Worm (Caenorhabditis elegans) whole organism, L1 larva: ENCODE measurements around the gene nhr-44.

Source experiments
- C04F5.9 ChIP-seq: sonication (generic microtip); optimal IDR thresholded peaks from 2 replicates; lab custom pipeline; 2016; ENCODE audit warnings: missing genetic modification characterization, missing compliant biosample characterization
- C16A3.4 ChIP-seq: fragments of 150-350 bp; optimal IDR thresholded peaks from 2 replicates; lab custom pipeline; 2014; ENCODE audit warnings: missing biosample characterization, missing genetic modification characterization
- C34B4.2 ChIP-seq: sonication (generic microtip); optimal IDR thresholded peaks from 2 replicates; lab custom pipeline; 2017; ENCODE audit warnings: mild to moderate bottlenecking, missing genetic modification characterization, missing compliant biosample characterization
- F16B12.6 ChIP-seq: fragments of 150-350 bp; optimal IDR thresholded peaks from 2 replicates; lab custom pipeline; 2014; ENCODE audit warnings: missing biosample characterization, missing genetic modification characterization
- Y116A8C.19 ChIP-seq: sonication (generic microtip); optimal IDR thresholded peaks from 2 replicates; lab custom pipeline; 2016; ENCODE audit warnings: missing compliant biosample characterization, missing genetic modification characterization, borderline replicate concordance
- aly-2 ChIP-seq: fragments of 150-350 bp; optimal IDR thresholded peaks from 2 replicates; lab custom pipeline; 2014; ENCODE audit warnings: missing biosample characterization, missing genetic modification characterization
- ceh-8 ChIP-seq: fragments of 200-800 bp; sonication (Bioruptor generic); optimal IDR thresholded peaks from 2 replicates; lab custom pipeline; 2018; ENCODE audit warnings: mild to moderate bottlenecking, missing genetic modification characterization, moderate library complexity, missing compliant biosample characterization
- ceh-82 ChIP-seq, 3 experiments: fragments of 150-350 bp in 1 of 3; sonication (generic microtip) in 2 of 3; optimal IDR thresholded peaks; 2 replicates each; lab custom pipeline; 2014 to 2017; ENCODE audit warnings: missing biosample characterization in 3 of 3, missing genetic modification characterization in 3 of 3
- ceh-88 ChIP-seq: fragments of 200-800 bp; sonication (Bioruptor generic); IDR thresholded peaks from 2 replicates; pipeline ENCODE4 v1.3.6; 2022; ENCODE audit warnings: missing genetic modification characterization, missing compliant biosample characterization
- ceh-90 ChIP-seq: sonication (generic microtip); optimal IDR thresholded peaks from 2 replicates; lab custom pipeline; 2016; ENCODE audit warnings: missing genetic modification characterization, missing compliant biosample characterization
- efl-3 ChIP-seq: fragments of 200-800 bp; sonication (Bioruptor generic); optimal IDR thresholded peaks from 2 replicates; lab custom pipeline; 2018; ENCODE audit warnings: mild to moderate bottlenecking, missing genetic modification characterization, missing compliant biosample characterization
- egl-13 ChIP-seq: sonication (generic microtip); optimal IDR thresholded peaks from 2 replicates; lab custom pipeline; 2016; ENCODE audit warnings: missing genotype, missing genetic modification reagents, missing genetic modification characterization, missing compliant biosample characterization
- egl-27 ChIP-seq, 2 experiments: fragments of 150-350 bp in 1 of 2; sonication (generic microtip); optimal IDR thresholded peaks; 3 replicates each; lab custom pipeline; 2017 to 2018; ENCODE audit warnings: missing biosample characterization in 2 of 2, missing genetic modification characterization in 2 of 2, missing genetic modification reagents in 2 of 2
- elt-3 ChIP-seq, 6 experiments: fragments of 150-350 bp in 1 of 6; sonication (generic microtip); optimal IDR thresholded peaks; 2 replicates each; lab custom pipeline; 2017 to 2018; ENCODE audit warnings: missing biosample characterization in 6 of 6, missing genetic modification characterization in 6 of 6, inconsistent platforms in 1 of 6
- fkh-4 ChIP-seq: sonication (generic microtip); optimal IDR thresholded peaks from 2 replicates; lab custom pipeline; 2016; ENCODE audit warnings: missing compliant biosample characterization, missing genetic modification characterization, borderline replicate concordance
- fkh-8 ChIP-seq: sonication (generic microtip); optimal IDR thresholded peaks from 2 replicates; lab custom pipeline; 2016; ENCODE audit warnings: mild to moderate bottlenecking, missing genetic modification characterization, missing compliant biosample characterization
- fos-1 ChIP-seq: fragments of 150-350 bp; optimal IDR thresholded peaks from 2 replicates; lab custom pipeline; 2014; ENCODE audit warnings: missing biosample characterization, missing genetic modification characterization
- hlh-17 ChIP-seq: fragments of 200-800 bp; sonication (Bioruptor generic); optimal IDR thresholded peaks from 2 replicates; lab custom pipeline; 2018; ENCODE audit warnings: missing genetic modification characterization, mild to moderate bottlenecking, missing compliant biosample characterization, moderate library complexity, borderline replicate concordance
- irx-1 ChIP-seq: sonication (generic microtip); optimal IDR thresholded peaks from 2 replicates; lab custom pipeline; 2016; ENCODE audit warnings: missing genetic modification characterization, missing compliant biosample characterization
- isw-1 ChIP-seq: fragments of 200-800 bp; sonication (Bioruptor generic); IDR thresholded peaks from 2 replicates; pipeline ENCODE4 v1.3.6; 2022; ENCODE audit warnings: missing genetic modification characterization, missing compliant biosample characterization
- lin-13 ChIP-seq: fragments of 150-350 bp; optimal IDR thresholded peaks from 2 replicates; lab custom pipeline; 2014; ENCODE audit warnings: missing biosample characterization, missing genetic modification reagents, missing genetic modification characterization
- lin-14 ChIP-seq: fragments of 200-800 bp; sonication (Bioruptor generic); optimal IDR thresholded peaks from 2 replicates; lab custom pipeline; 2018; ENCODE audit warnings: mild to moderate bottlenecking, missing genetic modification characterization, moderate library complexity, missing compliant biosample characterization
- lir-3 ChIP-seq: sonication (generic microtip); optimal IDR thresholded peaks from 2 replicates; lab custom pipeline; 2016; ENCODE audit warnings: mild to moderate bottlenecking, missing genetic modification characterization, moderate library complexity, missing compliant biosample characterization; ENCODE audit not compliant: poor library complexity
- lsy-2 ChIP-seq, 2 experiments: fragments of 150-350 bp; optimal IDR thresholded peaks; 2 replicates each; lab custom pipeline; 2014; ENCODE audit warnings: missing biosample characterization in 2 of 2, missing genetic modification characterization in 2 of 2
- mab-9 ChIP-seq: fragments of 200-800 bp; sonication (Bioruptor generic); IDR thresholded peaks from 2 replicates; pipeline ENCODE4 v1.3.6; 2022; ENCODE audit warnings: missing genetic modification reagents, missing genetic modification characterization, missing compliant biosample characterization
- mef-2 ChIP-seq: fragments of 150-350 bp; optimal IDR thresholded peaks from 2 replicates; lab custom pipeline; 2014; ENCODE audit warnings: missing biosample characterization, missing genetic modification characterization
- mep-1 ChIP-seq: fragments of 150-350 bp; optimal IDR thresholded peaks from 2 replicates; lab custom pipeline; 2014; ENCODE audit warnings: missing biosample characterization, missing genetic modification characterization
- nhr-19 ChIP-seq: fragments of 200-800 bp; sonication (Bioruptor generic); conservative IDR thresholded peaks from 2 replicates; pipeline ENCODE4 v1.3.6; 2022; ENCODE audit warnings: missing genetic modification characterization, missing compliant biosample characterization
- nhr-20 ChIP-seq: sonication (generic microtip); optimal IDR thresholded peaks from 2 replicates; lab custom pipeline; 2016; ENCODE audit warnings: mild to moderate bottlenecking, missing genetic modification characterization, missing compliant biosample characterization
- nhr-237 ChIP-seq: fragments of 150-350 bp; optimal IDR thresholded peaks from 2 replicates; lab custom pipeline; 2014; ENCODE audit warnings: missing biosample characterization, missing genetic modification characterization
- nhr-28 ChIP-seq: fragments of 150-350 bp; optimal IDR thresholded peaks from 2 replicates; lab custom pipeline; 2014; ENCODE audit warnings: missing biosample characterization, missing genetic modification characterization
- nhr-77 ChIP-seq: fragments of 150-350 bp; optimal IDR thresholded peaks from 2 replicates; lab custom pipeline; 2014; ENCODE audit warnings: missing biosample characterization, missing genetic modification characterization
- nhr-84 ChIP-seq: sonication (generic microtip); optimal IDR thresholded peaks from 2 replicates; lab custom pipeline; 2017; ENCODE audit warnings: missing biosample characterization, missing genetic modification characterization
- nhr-85 ChIP-seq: sonication (generic microtip); peaks from one replicate; lab custom pipeline; 2016; ENCODE audit warnings: missing genetic modification characterization, inconsistent platforms, missing compliant biosample characterization
- nhr-90 ChIP-seq: sonication (generic microtip); optimal IDR thresholded peaks from 2 replicates; lab custom pipeline; 2016; ENCODE audit warnings: mild to moderate bottlenecking, missing genetic modification characterization, missing compliant biosample characterization; ENCODE audit not compliant: poor library complexity
- pag-3 ChIP-seq: sonication (generic microtip); optimal IDR thresholded peaks from 2 replicates; lab custom pipeline; 2017; ENCODE audit warnings: missing genetic modification characterization, mild to moderate bottlenecking, missing compliant biosample characterization, antibody characterized with exemption, borderline replicate concordance; ENCODE audit not compliant: insufficient read depth
- pax-3 ChIP-seq: fragments of 200-800 bp; sonication (Bioruptor generic); optimal IDR thresholded peaks from 2 replicates; lab custom pipeline; 2018; ENCODE audit warnings: mild to moderate bottlenecking, missing genetic modification characterization, moderate library complexity, missing compliant biosample characterization
- pqm-1 ChIP-seq: sonication (generic microtip); optimal IDR thresholded peaks from 3 replicates; lab custom pipeline; 2017; ENCODE audit warnings: missing biosample characterization, missing genetic modification characterization
- rnt-1 ChIP-seq: sonication (generic microtip); optimal IDR thresholded peaks from 2 replicates; lab custom pipeline; 2016; ENCODE audit warnings: mild to moderate bottlenecking, missing genetic modification characterization, moderate library complexity, missing compliant biosample characterization
- snpc-4 ChIP-seq: fragments of 150-350 bp; optimal IDR thresholded peaks from 2 replicates; lab custom pipeline; 2014; ENCODE audit warnings: missing biosample characterization, missing genetic modification characterization
- sox-4 ChIP-seq: sonication (generic microtip); optimal IDR thresholded peaks from 2 replicates; lab custom pipeline; 2016; ENCODE audit warnings: missing genetic modification characterization, missing compliant biosample characterization
- sptf-1 ChIP-seq: fragments of 150-350 bp; optimal IDR thresholded peaks from 2 replicates; lab custom pipeline; 2014; ENCODE audit warnings: missing biosample characterization, missing genetic modification characterization
- sup-37 ChIP-seq: fragments of 200-800 bp; sonication (Bioruptor generic); optimal IDR thresholded peaks from 2 replicates; lab custom pipeline; 2018; ENCODE audit warnings: mild to moderate bottlenecking, missing genetic modification characterization, missing compliant biosample characterization
- tbx-2 ChIP-seq: sonication (generic microtip); optimal IDR thresholded peaks from 2 replicates; lab custom pipeline; 2016; ENCODE audit warnings: missing genetic modification characterization, missing compliant biosample characterization
- tlp-1 ChIP-seq: fragments of 150-350 bp; optimal IDR thresholded peaks from 2 replicates; lab custom pipeline; 2014; ENCODE audit warnings: missing biosample characterization, missing genetic modification characterization
- unc-130 ChIP-seq: fragments of 150-350 bp; optimal IDR thresholded peaks from 2 replicates; lab custom pipeline; 2017; ENCODE audit warnings: missing biosample characterization, missing genetic modification characterization, inconsistent platforms
- unc-30 ChIP-seq: sonication (generic microtip); optimal IDR thresholded peaks from 2 replicates; lab custom pipeline; 2017; ENCODE audit warnings: missing biosample characterization, missing genetic modification characterization
- unc-86 ChIP-seq: sonication (generic microtip); optimal IDR thresholded peaks from 2 replicates; lab custom pipeline; 2016; ENCODE audit warnings: missing genetic modification characterization, missing compliant biosample characterization
- unc-98 ChIP-seq: fragments of 200-800 bp; sonication (Bioruptor generic); IDR thresholded peaks from 2 replicates; pipeline ENCODE4 v1.3.6; 2022; ENCODE audit warnings: missing genetic modification characterization, missing compliant biosample characterization
- vab-15 ChIP-seq: sonication (generic microtip); optimal IDR thresholded peaks from 2 replicates; lab custom pipeline; 2017; ENCODE audit warnings: missing genotype, mild to moderate bottlenecking, missing genetic modification characterization, missing compliant biosample characterization
- xbp-1 ChIP-seq: sonication (generic microtip); optimal IDR thresholded peaks from 2 replicates; lab custom pipeline; 2016; ENCODE audit warnings: missing genetic modification characterization, missing compliant biosample characterization
- ztf-4 ChIP-seq: fragments of 150-350 bp; optimal IDR thresholded peaks from 2 replicates; lab custom pipeline; 2014; ENCODE audit warnings: missing biosample characterization, missing genetic modification characterization

nhr-44 gene

ce11 chrV:8936791-8937475, 27.0 kb downstream of the nhr-44 start (continued):
- TF ChIP-seq mab-9 (GFP tag; lab: Robert Waterston, UW) (no peak), fkh-8 (tag; lab: Kevin White, UChicago) (no peak), unc-86 (tag; lab: Kevin White, UChicago) (no peak), C04F5.9 (tag; lab: Kevin White, UChicago) (no peak), mep-1 (tag; lab: Kevin White, UChicago) (peak; percentile 66), pag-3 (tag; lab: Kevin White, UChicago) (no peak), vab-15 (tag; lab: Kevin White, UChicago) (no peak), ztf-4 (tag; lab: Kevin White, UChicago) (no peak), mef-2 (tag; lab: Kevin White, UChicago) (no peak), C16A3.4 (tag; lab: Kevin White, UChicago) (no peak), ceh-8 (GFP tag; lab: Kevin White, UChicago) (no peak), unc-30 (tag; lab: Kevin White, UChicago) (no peak), nhr-19 (GFP tag; lab: Robert Waterston, UW) (peak; percentile 49), snpc-4 (tag; lab: Kevin White, UChicago) (no peak), nhr-84 (tag; lab: Kevin White, UChicago) (no peak), aly-2 (tag; lab: Kevin White, UChicago) (no peak), pqm-1 (tag; lab: Kevin White, UChicago) (no peak), elt-3 (tag; optimal IDR thresholded peaks at IDR 0.05; lab: Kevin White, UChicago) (peak in 1 of 6 experiments; percentile 21), efl-3 (no peak), unc-130 (no peak), pax-3 (no peak), fos-1 (tag; lab: Kevin White, UChicago) (no peak), nhr-20 (peak; percentile 25), lin-14 (GFP tag; lab: Kevin White, UChicago) (peak; percentile 78), C34B4.2 (tag; lab: Kevin White, UChicago) (no peak), irx-1 (tag; lab: Kevin White, UChicago) (no peak), sptf-1 (tag; lab: Kevin White, UChicago) (no peak), ceh-90 (tag; lab: Kevin White, UChicago) (no peak), lsy-2 (tag; optimal IDR thresholded peaks at IDR 0.05; lab: Kevin White, UChicago) (peak in 1 of 2 experiments; percentile 21), tbx-2 (tag; lab: Kevin White, UChicago) (no peak), lir-3 (no peak), ceh-82 (tag; optimal IDR thresholded peaks at IDR 0.05; lab: Kevin White, UChicago) (no peak), nhr-28 (tag; lab: Kevin White, UChicago) (no peak), nhr-85 (tag; lab: Kevin White, UChicago) (no peak), ceh-88 (GFP tag; lab: Robert Waterston, UW) (no peak), F16B12.6 (no peak), fkh-4 (tag; lab: Kevin White, UChicago) (no peak), egl-27 (tag; optimal IDR thresholded peaks at IDR 0.05; lab: Kevin White, UChicago) (no peak), nhr-77 (tag; lab: Kevin White, UChicago) (no peak), nhr-90 (tag; lab: Kevin White, UChicago) (no peak), unc-98 (GFP tag; lab: Robert Waterston, UW) (no peak), rnt-1 (tag; lab: Kevin White, UChicago) (peak; percentile 58), lin-13 (no peak), egl-13 (tag; lab: Kevin White, UChicago) (no peak), isw-1 (GFP tag; lab: Robert Waterston, UW) (no peak), xbp-1 (no peak), hlh-17 (GFP tag; lab: Kevin White, UChicago) (no peak), sup-37 (GFP tag; lab: Kevin White, UChicago) (no peak), sox-4 (tag; lab: Kevin White, UChicago) (no peak), Y116A8C.19 (tag; lab: Kevin White, UChicago) (no peak), nhr-237 (tag; lab: Kevin White, UChicago) (no peak), tlp-1 (tag; lab: Kevin White, UChicago) (no peak)
